Worm (Caenorhabditis elegans): ENCODE results near the gene F17C8.9.

Gene F17C8.9

ce11 chrIII:4721750-4722149 is 12.4 kb upstream of the F17C8.9 start, which contains the start of gene acy-1 (continued):
- TF ChIP-seq pag-3 (tag; optimal IDR thresholded peaks at IDR 0.05; ENCODE audit: borderline replicate concordance, insufficient read depth) (no peak), unc-130 (tag; optimal IDR thresholded peaks at IDR 0.05) (peak; percentile 34), hlh-17 (GFP tag; optimal IDR thresholded peaks at IDR 0.05; ENCODE audit: borderline replicate concordance) (no peak), Y116A8C.19 (tag; optimal IDR thresholded peaks at IDR 0.05; ENCODE audit: borderline replicate concordance) (no peak), elt-3 (tag; optimal IDR thresholded peaks at IDR 0.05) (no peak), fos-1 (tag; optimal IDR thresholded peaks at IDR 0.05) (peak; percentile 62), nhr-237 (tag; optimal IDR thresholded peaks at IDR 0.05) (peak; percentile 46), skn-1 (tag; optimal IDR thresholded peaks at IDR 0.05) (peak; percentile 75), alr-1 (tag; optimal IDR thresholded peaks at IDR 0.05; ENCODE audit: borderline replicate concordance) (no peak), aly-2 (tag; optimal IDR thresholded peaks at IDR 0.05) (no peak), dpl-1 (GFP tag; optimal IDR thresholded peaks at IDR 0.05) (peak; percentile 58 to 75 (median 67)), ztf-11 (tag; optimal IDR thresholded peaks at IDR 0.05) (peak in 1 of 2 experiments; percentile 13), efl-3 (GFP tag; optimal IDR thresholded peaks at IDR 0.05) (no peak), ceh-88 (GFP tag; IDR thresholded peaks at IDR 0.05) (no peak), lin-13 (GFP tag; optimal IDR thresholded peaks at IDR 0.05) (peak; percentile 67), rnt-1 (tag; optimal IDR thresholded peaks at IDR 0.05) (peak; percentile 87), C04F5.9 (tag; optimal IDR thresholded peaks at IDR 0.05) (peak; percentile 31), sup-37 (GFP tag; optimal IDR thresholded peaks at IDR 0.05) (no peak), nhr-71 (tag; optimal IDR thresholded peaks at IDR 0.05) (peak; percentile 91), lin-14 (GFP tag; optimal IDR thresholded peaks at IDR 0.05) (peak; percentile 97), aha-1 (tag; optimal IDR thresholded peaks at IDR 0.05) (no peak), ces-1 (GFP tag; optimal IDR thresholded peaks at IDR 0.05) (no peak), unc-98 (GFP tag; IDR thresholded peaks at IDR 0.05) (peak; percentile 46; the same call in 1 of the 2 replicates), nhr-84 (tag; optimal IDR thresholded peaks at IDR 0.05) (no peak), ceh-8 (GFP tag; optimal IDR thresholded peaks at IDR 0.05) (peak; percentile 62), nhr-12 (tag; optimal IDR thresholded peaks at IDR 0.05) (no peak), nhr-19 (GFP tag; conservative IDR thresholded peaks at IDR 0.05) (peak; percentile 73), nhr-47 (tag; optimal IDR thresholded peaks at IDR 0.05) (peak; percentile 79), unc-62 (GFP tag; optimal IDR thresholded peaks at IDR 0.05) (no peak), mab-9 (GFP tag; IDR thresholded peaks at IDR 0.05) (peak; percentile 27; the same call in 1 of the 2 replicates), vab-15 (tag; optimal IDR thresholded peaks at IDR 0.05) (no peak), pax-3 (tag; optimal IDR thresholded peaks at IDR 0.05) (peak; percentile 49), F16B12.6 (tag; optimal IDR thresholded peaks at IDR 0.05) (peak; percentile 25), blmp-1 (tag; optimal IDR thresholded peaks at IDR 0.05) (peak; percentile 38), hlh-4 (tag; optimal IDR thresholded peaks at IDR 0.05) (no peak), zag-1 (tag; optimal IDR thresholded peaks at IDR 0.05) (peak; percentile 68), nhr-76 (tag; optimal IDR thresholded peaks at IDR 0.05) (no peak), tbx-2 (tag; optimal IDR thresholded peaks at IDR 0.05) (peak; percentile 73), dsc-1 (tag; optimal IDR thresholded peaks at IDR 0.05) (peak; percentile 71), mep-1 (tag; optimal IDR thresholded peaks at IDR 0.05) (peak; percentile 79), ztf-4 (tag; optimal IDR thresholded peaks at IDR 0.05) (no peak)

- no peak for TF ChIP-seq lin-15B (tag; optimal IDR thresholded peaks at IDR 0.05)
- no peak for TF ChIP-seq nhr-28 (tag; optimal IDR thresholded peaks at IDR 0.05)
- TF ChIP-seq Y116A8C.19 (tag; optimal IDR thresholded peaks at IDR 0.05; ENCODE audit: borderline replicate concordance) = no peak
- TF ChIP-seq hpl-2 (GFP tag; optimal IDR thresholded peaks at IDR 0.05) = no peak
- TF ChIP-seq sup-37 (GFP tag; optimal IDR thresholded peaks at IDR 0.05) = no peak
- no peak for TF ChIP-seq alr-1 (tag; optimal IDR thresholded peaks at IDR 0.05; ENCODE audit: borderline replicate concordance)
- no peak for TF ChIP-seq unc-62 (GFP tag; optimal IDR thresholded peaks at IDR 0.05)
- TF ChIP-seq tbx-2 (tag; optimal IDR thresholded peaks at IDR 0.05) = no peak
- TF ChIP-seq lin-35 (GFP tag; optimal IDR thresholded peaks at IDR 0.05) = peak in 1 of 2 experiments; percentile 18
- TF ChIP-seq nhr-237 (tag; optimal IDR thresholded peaks at IDR 0.05) = no peak
- TF ChIP-seq swsn-7 (tag; optimal IDR thresholded peaks at IDR 0.05) = no peak
- no peak for TF ChIP-seq irx-1 (tag; optimal IDR thresholded peaks at IDR 0.05)
- no peak for TF ChIP-seq egl-13 (tag; optimal IDR thresholded peaks at IDR 0.05)
- TF ChIP-seq aly-2 (tag; optimal IDR thresholded peaks at IDR 0.05) = no peak
- no peak for TF ChIP-seq hlh-17 (GFP tag; optimal IDR thresholded peaks at IDR 0.05; ENCODE audit: borderline replicate concordance)
- TF ChIP-seq nhr-47 (tag; optimal IDR thresholded peaks at IDR 0.05) = no peak
- TF ChIP-seq sptf-1 (tag; optimal IDR thresholded peaks at IDR 0.05) = no peak
- TF ChIP-seq unc-30 (tag; optimal IDR thresholded peaks at IDR 0.05) = no peak
- TF ChIP-seq nhr-11 (tag; optimal IDR thresholded peaks at IDR 0.05) = no peak
- TF ChIP-seq mef-2 (tag; optimal IDR thresholded peaks at IDR 0.05) = peak; percentile 26
- no peak for TF ChIP-seq mab-9 (GFP tag; IDR thresholded peaks at IDR 0.05)
- no peak for TF ChIP-seq nhr-85 (tag)
Observed at ce11 chrIII:4723922-4724321, 10.2 kb upstream of the F17C8.9 start.
